Fruit fly (Drosophila melanogaster): ENCODE data around the gene CG33229.

CG33229 gene

DNA sequence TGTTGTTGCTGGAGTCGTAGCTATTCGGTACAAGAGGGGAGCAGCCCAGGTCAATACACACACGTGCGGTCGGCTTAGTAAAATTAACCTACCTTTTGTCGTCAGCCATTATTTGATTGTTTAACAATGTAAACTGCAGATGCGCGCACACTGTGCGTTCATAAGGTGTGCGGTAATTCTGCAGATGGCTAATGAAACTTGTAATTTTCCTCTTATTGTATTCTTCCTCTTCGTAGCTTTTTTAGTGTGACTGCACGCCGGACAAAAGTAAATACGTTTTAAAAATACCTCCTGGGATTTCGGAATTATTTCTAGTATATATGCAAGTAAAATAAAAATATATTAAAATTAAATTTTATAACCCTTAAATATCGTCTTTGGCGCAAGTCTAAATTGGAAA is 12.5 kb upstream of the CG33229 start, which contains the start of gene Prp4k (continued):
- no peak for TF ChIP-seq Lhr (GFP tag; optimal IDR thresholded peaks at IDR 0.05)
- no peak for TF ChIP-seq sob (GFP tag; IDR thresholded peaks at IDR 0.05)
- no peak for TF ChIP-seq Meics (GFP tag; optimal IDR thresholded peaks at IDR 0.05)
- no peak for TF ChIP-seq corto (GFP tag; optimal IDR thresholded peaks at IDR 0.05)
- TF ChIP-seq CG14860 (GFP tag; IDR thresholded peaks at IDR 0.05; ENCODE audit: partially characterized antibody) = 0 out of 3 replicates have a peak, but pooled peaks have one; percentile 26
- no peak for TF ChIP-seq scrt (GFP tag; optimal IDR thresholded peaks at IDR 0.05)
- TF ChIP-seq Dad (GFP tag; optimal IDR thresholded peaks at IDR 0.05) = no peak
- TF ChIP-seq CG3065 (GFP tag; optimal IDR thresholded peaks at IDR 0.05) = no peak
- no peak for TF ChIP-seq CG2678 (tag; optimal IDR thresholded peaks at IDR 0.05)
- no peak for TF ChIP-seq Jarid2 (GFP tag; optimal IDR thresholded peaks at IDR 0.05)
- no peak for TF ChIP-seq CG6683 (GFP tag; optimal IDR thresholded peaks at IDR 0.05)
- no peak for TF ChIP-seq CG1602 (GFP tag; optimal IDR thresholded peaks at IDR 0.05)
- no peak for TF ChIP-seq luna (GFP tag; optimal IDR thresholded peaks at IDR 0.05)
- TF ChIP-seq CG1603 (tag; optimal IDR thresholded peaks at IDR 0.05) = no peak
- TF ChIP-seq CG18599 (GFP tag; optimal IDR thresholded peaks at IDR 0.05) = no peak
- no peak for TF ChIP-seq CG32772 (GFP tag; IDR thresholded peaks at IDR 0.05)
- no peak for TF ChIP-seq dpn (GFP tag; optimal IDR thresholded peaks at IDR 0.05)
- no peak for TF ChIP-seq Oli (tag; optimal IDR thresholded peaks at IDR 0.05)
- no peak for TF ChIP-seq CG11723 (GFP tag; optimal IDR thresholded peaks at IDR 0.05)
- no peak for TF ChIP-seq bowl (GFP tag; IDR thresholded peaks at IDR 0.05)
- no peak for TF ChIP-seq Ada2b (GFP tag; IDR thresholded peaks at IDR 0.05)
- no peak for TF ChIP-seq CG9932 (GFP tag; IDR thresholded peaks at IDR 0.05)
- no peak for TF ChIP-seq fu2 (GFP tag; optimal IDR thresholded peaks at IDR 0.05)
- no peak for TF ChIP-seq CG30403 (GFP tag; optimal IDR thresholded peaks at IDR 0.05)
- TF ChIP-seq CG17359 (tag; optimal IDR thresholded peaks at IDR 0.05) = no peak
- TF ChIP-seq Six4 (GFP tag; optimal IDR thresholded peaks at IDR 0.05) = no peak
- TF ChIP-seq CG6654 (GFP tag; optimal IDR thresholded peaks at IDR 0.05) = no peak
- no peak for TF ChIP-seq Ravus (GFP tag; IDR thresholded peaks at IDR 0.05)
- peak; percentile 19 for TF ChIP-seq CG17829 (tag; optimal IDR thresholded peaks at IDR 0.05)
- TF ChIP-seq ranshi (GFP tag; IDR thresholded peaks at IDR 0.05) = no peak
- TF ChIP-seq Elba2 (GFP tag; optimal IDR thresholded peaks at IDR 0.05) = no peak
- TF ChIP-seq D19A (tag; optimal IDR thresholded peaks at IDR 0.05) = no peak
- no peak for TF ChIP-seq tna (GFP tag; IDR thresholded peaks at IDR 0.05; ENCODE audit: partially characterized antibody)
- no peak for TF ChIP-seq CG3847 (GFP tag; IDR thresholded peaks at IDR 0.05)
- TF ChIP-seq Antp (GFP tag; optimal IDR thresholded peaks at IDR 0.05) = no peak
- TF ChIP-seq Vsx1 (GFP tag; optimal IDR thresholded peaks at IDR 0.05) = no peak
- TF ChIP-seq bigmax (GFP tag; optimal IDR thresholded peaks at IDR 0.05) = peak; percentile 56
- no peak for TF ChIP-seq CG7357 (GFP tag; IDR thresholded peaks at IDR 0.05)
- TF ChIP-seq Trl (optimal IDR thresholded peaks at IDR 0.05) = no peak
- TF ChIP-seq Trl (GFP tag; optimal IDR thresholded peaks at IDR 0.05) = no peak
- no peak for TF ChIP-seq D19B (GFP tag; optimal IDR thresholded peaks at IDR 0.05)
- TF ChIP-seq ac (GFP tag; optimal IDR thresholded peaks at IDR 0.05) = no peak
- TF ChIP-seq CG18476 (GFP tag; optimal IDR thresholded peaks at IDR 0.05) = no peak
- no peak for TF ChIP-seq Doc3 (GFP tag; IDR thresholded peaks at IDR 0.05; ENCODE audit: partially characterized antibody)
- TF ChIP-seq CG9609 (GFP tag; optimal IDR thresholded peaks at IDR 0.05) = no peak
- TF ChIP-seq trem (tag; optimal IDR thresholded peaks at IDR 0.05) = peak; percentile 41
- TF ChIP-seq CG6854 (GFP tag; optimal IDR thresholded peaks at IDR 0.05) = no peak
- TF ChIP-seq cad (GFP tag; optimal IDR thresholded peaks at IDR 0.05) = no peak
- no peak for TF ChIP-seq slou (GFP tag; optimal IDR thresholded peaks at IDR 0.05)
- no peak for TF ChIP-seq CG15073 (GFP tag; optimal IDR thresholded peaks at IDR 0.05)
- TF ChIP-seq MESR4 (GFP tag; optimal IDR thresholded peaks at IDR 0.05) = peak; percentile 97
- no peak for TF ChIP-seq Atf3 (GFP tag; optimal IDR thresholded peaks at IDR 0.05)

All from whole organism, embryonic.